Fruit fly (Drosophila melanogaster) whole organism, embryonic: ENCODE data around the gene CG9626.

Source experiments
- Atf3 ChIP-seq: fragments of 200-800 bp; sonication (Bioruptor generic); optimal IDR thresholded peaks from 3 replicates; lab custom pipeline; 2016; ENCODE audit warnings: missing biosample characterization, missing genetic modification characterization
- B-H1 ChIP-seq: fragments of 200-800 bp; sonication (Bioruptor generic); IDR thresholded peaks from 3 replicates; pipeline ENCODE4 v1.3.6; 2022; ENCODE audit warnings: missing biosample characterization, missing genetic modification characterization
- CG10147 ChIP-seq: fragments of 200-800 bp; sonication (Bioruptor generic); optimal IDR thresholded peaks from 2 replicates; lab custom pipeline; 2019; ENCODE audit warnings: missing biosample characterization, mild to moderate bottlenecking, missing genetic modification characterization, moderate library complexity
- CG12391 ChIP-seq: fragments of 200-800 bp; sonication (Bioruptor generic); optimal IDR thresholded peaks from 3 replicates; lab custom pipeline; 2018; ENCODE audit warnings: missing biosample characterization, mild to moderate bottlenecking, missing genetic modification characterization, moderate library complexity
- CG13296 ChIP-seq: fragments of 200-800 bp; sonication (Bioruptor generic); optimal IDR thresholded peaks from 3 replicates; lab custom pipeline; 2018; ENCODE audit warnings: missing biosample characterization, mild to moderate bottlenecking, missing genetic modification characterization
- CG14050 ChIP-seq: fragments of 200-800 bp; sonication (Bioruptor generic); IDR thresholded peaks from 3 replicates; pipeline ENCODE4 v1.3.6; 2022; ENCODE audit warnings: missing biosample characterization, missing genetic modification characterization
- CG15479 ChIP-seq: fragments of 200-800 bp; sonication (Bioruptor generic); optimal IDR thresholded peaks from 3 replicates; lab custom pipeline; 2019; ENCODE audit warnings: missing biosample characterization, mild to moderate bottlenecking, missing genetic modification characterization, moderate library complexity
- CG16813 ChIP-seq: fragments of 200-800 bp; sonication (Bioruptor generic); IDR thresholded peaks from 3 replicates; pipeline ENCODE4 v1.3.6; 2022; ENCODE audit warnings: missing biosample characterization, missing genetic modification characterization; ENCODE audit not compliant: partially characterized antibody
- CG17328 ChIP-seq: fragments of 200-800 bp; sonication (Bioruptor generic); IDR thresholded peaks from 2 replicates; pipeline ENCODE4 v1.3.6; 2022; ENCODE audit warnings: missing biosample characterization, missing genetic modification characterization
- CG17385 ChIP-seq: fragments of 200-800 bp; sonication (Bioruptor generic); optimal IDR thresholded peaks from 3 replicates; lab custom pipeline; 2018; ENCODE audit warnings: missing biosample characterization, mild to moderate bottlenecking, missing genetic modification characterization
- CG17568 ChIP-seq: fragments of 200-800 bp; sonication (Bioruptor generic); optimal IDR thresholded peaks from 2 replicates; lab custom pipeline; 2018; ENCODE audit warnings: missing biosample characterization, mild to moderate bottlenecking, missing genetic modification characterization, moderate library complexity
- CG17612 ChIP-seq: fragments of 200-800 bp; sonication (Bioruptor generic); IDR thresholded peaks from 2 replicates; pipeline ENCODE4 v1.3.6; 2022; ENCODE audit warnings: missing biosample characterization, missing genetic modification characterization
- CG1792 ChIP-seq: fragments of 200-800 bp; sonication (Bioruptor generic); optimal IDR thresholded peaks from 2 replicates; lab custom pipeline; 2016; ENCODE audit warnings: missing biosample characterization, missing genetic modification characterization
- CG18599 ChIP-seq: fragments of 200-800 bp; sonication (Bioruptor generic); optimal IDR thresholded peaks from 3 replicates; lab custom pipeline; 2017; ENCODE audit warnings: missing biosample characterization, missing genetic modification characterization, mild to moderate bottlenecking, moderate library complexity, missing genetic modification reagents
- CG18764 ChIP-seq: fragments of 200-800 bp; sonication (Bioruptor generic); optimal IDR thresholded peaks from 3 replicates; lab custom pipeline; 2016; ENCODE audit warnings: missing biosample characterization, missing genetic modification characterization
- CG3726 ChIP-seq: fragments of 200-800 bp; sonication (Bioruptor generic); IDR thresholded peaks from 3 replicates; pipeline ENCODE4, ENCODE4 v1.3.6; 2022; ENCODE audit warnings: missing biosample characterization, missing genetic modification characterization
- CG4404 ChIP-seq: fragments of 200-800 bp; sonication (Bioruptor generic); IDR thresholded peaks from 2 replicates; pipeline ENCODE4 v1.3.6; 2022; ENCODE audit warnings: missing biosample characterization, missing genetic modification characterization
- CG6791 ChIP-seq: fragments of 200-800 bp; sonication (Bioruptor generic); IDR thresholded peaks from 3 replicates; pipeline ENCODE4 v1.3.6; 2022; ENCODE audit warnings: missing biosample characterization, missing genetic modification characterization; ENCODE audit not compliant: partially characterized antibody
- CG7271 ChIP-seq: fragments of 200-800 bp; sonication (Bioruptor generic); optimal IDR thresholded peaks from 2 replicates; lab custom pipeline; 2018; ENCODE audit warnings: missing biosample characterization, mild to moderate bottlenecking, missing genetic modification characterization, moderate library complexity
- CG9609 ChIP-seq: fragments of 200-800 bp; sonication (Bioruptor generic); optimal IDR thresholded peaks from 3 replicates; lab custom pipeline; 2016; ENCODE audit warnings: missing biosample characterization, missing genetic modification characterization
- CG9727 ChIP-seq: fragments of 200-800 bp; sonication (Bioruptor generic); optimal IDR thresholded peaks from 3 replicates; lab custom pipeline; 2017; ENCODE audit warnings: missing biosample characterization, mild to moderate bottlenecking, missing genetic modification characterization
- CG9876 ChIP-seq: fragments of 200-800 bp; sonication (Bioruptor generic); optimal IDR thresholded peaks from 2 replicates; lab custom pipeline; 2016; ENCODE audit warnings: missing biosample characterization, missing genetic modification characterization
- Dll ChIP-seq: fragments of 200-800 bp; sonication (Bioruptor generic); IDR thresholded peaks from 4 replicates; pipeline ENCODE4 v1.3.6; 2022; ENCODE audit warnings: missing biosample characterization, missing genetic modification characterization; ENCODE audit not compliant: partially characterized antibody
- HLHmδ ChIP-seq: fragments of 200-800 bp; sonication (Bioruptor generic); optimal IDR thresholded peaks from 2 replicates; lab custom pipeline; 2018; ENCODE audit warnings: missing biosample characterization, mild to moderate bottlenecking, missing genetic modification characterization, moderate library complexity
- Hand ChIP-seq: fragments of 200-800 bp; sonication (Bioruptor generic); optimal IDR thresholded peaks from 2 replicates; lab custom pipeline; 2017; ENCODE audit warnings: mild to moderate bottlenecking, missing biosample characterization, missing genetic modification reagents, missing genetic modification characterization
- HmgZ ChIP-seq: fragments of 200-800 bp; sonication (Bioruptor generic); optimal IDR thresholded peaks from 2 replicates; lab custom pipeline; 2018; ENCODE audit warnings: missing biosample characterization, mild to moderate bottlenecking, missing genetic modification characterization
- Jarid2 ChIP-seq: fragments of 200-800 bp; sonication (Bioruptor generic); optimal IDR thresholded peaks from 3 replicates; lab custom pipeline; 2017; ENCODE audit warnings: mild to moderate bottlenecking, missing biosample characterization, missing genetic modification reagents, missing genetic modification characterization
- Lhr ChIP-seq: fragments of 200-800 bp; sonication (Bioruptor generic); optimal IDR thresholded peaks from 3 replicates; lab custom pipeline; 2017; ENCODE audit warnings: mild to moderate bottlenecking, missing biosample characterization, missing genetic modification reagents, missing genetic modification characterization
- Med ChIP-seq: fragments of 200-800 bp; sonication (Bioruptor generic); peaks from one replicate; lab custom pipeline; 2016; ENCODE audit warnings: missing biosample characterization, missing genetic modification characterization, mild to moderate bottlenecking, inconsistent platforms, moderate library complexity
- NfI ChIP-seq: fragments of 200-800 bp; sonication (Bioruptor generic); optimal IDR thresholded peaks from 3 replicates; lab custom pipeline; 2018; ENCODE audit warnings: missing biosample characterization, mild to moderate bottlenecking, missing genetic modification characterization, moderate library complexity
- Oaz ChIP-seq: fragments of 200-800 bp; sonication (Bioruptor generic); IDR thresholded peaks from 2 replicates; pipeline ENCODE4 v1.3.6; 2022; ENCODE audit warnings: missing biosample characterization, missing genetic modification characterization
- Ravus ChIP-seq: fragments of 200-800 bp; sonication (Bioruptor generic); IDR thresholded peaks from 2 replicates; pipeline ENCODE4 v1.3.6; 2022; ENCODE audit warnings: missing biosample characterization, missing genetic modification characterization
- Rfx ChIP-seq: fragments of 200-800 bp; sonication (Bioruptor generic); IDR thresholded peaks from 2 replicates; pipeline ENCODE4 v1.3.6; 2022; ENCODE audit warnings: missing biosample characterization, missing genetic modification characterization
- abd-A ChIP-seq: fragments of 200-800 bp; sonication (Bioruptor generic); optimal IDR thresholded peaks from 3 replicates; lab custom pipeline; 2019; ENCODE audit warnings: missing biosample characterization, mild to moderate bottlenecking, missing genetic modification characterization, moderate library complexity
- aop ChIP-seq: fragments of 200-800 bp; sonication (Bioruptor generic); IDR thresholded peaks from 2 replicates; pipeline ENCODE4 v1.3.6; 2022; ENCODE audit warnings: missing biosample characterization, missing genetic modification characterization
- cato ChIP-seq: fragments of 200-800 bp; sonication (Bioruptor generic); optimal IDR thresholded peaks from 2 replicates; lab custom pipeline; 2016; ENCODE audit warnings: missing biosample characterization, missing genetic modification characterization, borderline replicate concordance
- dm ChIP-seq: fragments of 200-800 bp; sonication (Bioruptor generic); optimal IDR thresholded peaks from 3 replicates; lab custom pipeline; 2016; ENCODE audit warnings: missing biosample characterization, missing genetic modification characterization
- gcm2 ChIP-seq: fragments of 200-800 bp; sonication (Bioruptor generic); optimal IDR thresholded peaks from 2 replicates; lab custom pipeline; 2016; ENCODE audit warnings: missing biosample characterization, missing genetic modification characterization
- gem ChIP-seq: fragments of 200-800 bp; sonication (Bioruptor generic); optimal IDR thresholded peaks from 2 replicates; lab custom pipeline; 2019; ENCODE audit warnings: missing biosample characterization, mild to moderate bottlenecking, missing genetic modification characterization, moderate library complexity
- gt ChIP-seq: fragments of 200-800 bp; sonication (Bioruptor generic); IDR thresholded peaks from 2 replicates; pipeline ENCODE4 v1.3.6; 2022; ENCODE audit warnings: missing biosample characterization, missing genetic modification characterization
- hbn ChIP-seq: fragments of 200-800 bp; sonication (Bioruptor generic); IDR thresholded peaks from 2 replicates; pipeline ENCODE4 v1.3.6; 2022; ENCODE audit warnings: missing biosample characterization, missing genetic modification characterization; ENCODE audit not compliant: partially characterized antibody
- her ChIP-seq: fragments of 200-800 bp; sonication (Bioruptor generic); optimal IDR thresholded peaks from 2 replicates; lab custom pipeline; 2016; ENCODE audit warnings: missing biosample characterization, missing genetic modification characterization
- luna ChIP-seq: fragments of 200-800 bp; sonication (Bioruptor generic); optimal IDR thresholded peaks from 2 replicates; lab custom pipeline; 2016; ENCODE audit warnings: missing biosample characterization, missing genetic modification characterization
- odd ChIP-seq: fragments of 200-800 bp; sonication (Bioruptor generic); optimal IDR thresholded peaks from 2 replicates; lab custom pipeline; 2017; ENCODE audit warnings: missing biosample characterization, mild to moderate bottlenecking, missing genetic modification characterization
- org-1 ChIP-seq: fragments of 200-800 bp; sonication (Bioruptor generic); optimal IDR thresholded peaks from 2 replicates; lab custom pipeline; 2017; ENCODE audit warnings: missing biosample characterization, missing genetic modification characterization
- ro ChIP-seq: fragments of 200-800 bp; sonication (Bioruptor generic); IDR thresholded peaks from 2 replicates; pipeline ENCODE4 v1.3.6; 2022; ENCODE audit warnings: missing biosample characterization, missing genetic modification characterization
- salm ChIP-seq: fragments of 200-800 bp; sonication (Bioruptor generic); optimal IDR thresholded peaks from 2 replicates; lab custom pipeline; 2018; ENCODE audit warnings: missing biosample characterization, mild to moderate bottlenecking, missing genetic modification characterization
- sens-2 ChIP-seq: fragments of 200-800 bp; sonication (Bioruptor generic); IDR thresholded peaks from 2 replicates; pipeline ENCODE4 v1.3.6; 2022; ENCODE audit warnings: missing biosample characterization, missing genetic modification characterization
- so ChIP-seq: fragments of 200-800 bp; sonication (Bioruptor generic); IDR thresholded peaks from 3 replicates; pipeline ENCODE4 v1.3.6; 2022; ENCODE audit warnings: missing biosample characterization, missing genetic modification characterization
- sqz ChIP-seq: fragments of 200-800 bp; sonication (Bioruptor generic); optimal IDR thresholded peaks from 3 replicates; lab custom pipeline; 2018; ENCODE audit warnings: missing biosample characterization, mild to moderate bottlenecking, missing genetic modification characterization
- tx ChIP-seq: fragments of 200-800 bp; sonication (Bioruptor generic); optimal IDR thresholded peaks from 2 replicates; lab custom pipeline; 2016; ENCODE audit warnings: missing biosample characterization, missing genetic modification characterization
- usp ChIP-seq: fragments of >200 bp; optimal IDR thresholded peaks from 2 replicates; lab custom pipeline; 2017; ENCODE audit warnings: missing biosample characterization, missing genetic modification characterization

Gene CG9626

dm6 chr3R:8305110-8305509, 4.3 kb upstream of the CG9626 start, which contains the start of gene Sgt1 (continued):
- no peak for TF ChIP-seq CG7271 (tag; lab: Kevin White, UChicago)
- peak; percentile 59 for TF ChIP-seq CG9609 (GFP tag; lab: Kevin White, UChicago)
- peak; percentile 74 for TF ChIP-seq Rfx (GFP tag; lab: Robert Waterston, UW)
- no peak for TF ChIP-seq CG4404 (GFP tag; lab: Robert Waterston, UW)
- TF ChIP-seq CG15479 (GFP tag; lab: Kevin White, UChicago) = no peak
- no peak for TF ChIP-seq gcm2 (GFP tag; lab: Kevin White, UChicago)
- peak; percentile 81 for TF ChIP-seq CG16813
- TF ChIP-seq HLHmδ (GFP tag; lab: Kevin White, UChicago) = no peak
- no peak for TF ChIP-seq CG18599 (GFP tag; lab: Kevin White, UChicago)
- TF ChIP-seq CG10147 (GFP tag; lab: Kevin White, UChicago) = peak; percentile 7
- no peak for TF ChIP-seq sqz (GFP tag; lab: Kevin White, UChicago)
- TF ChIP-seq CG14050 (GFP tag; lab: Robert Waterston, UW) = no peak
- no peak for TF ChIP-seq abd-A (tag; lab: Kevin White, UChicago)
- TF ChIP-seq gt (GFP tag; lab: Robert Waterston, UW) = no peak
- no peak for TF ChIP-seq Jarid2 (GFP tag; lab: Kevin White, UChicago)
- no peak for TF ChIP-seq CG17385
- peak; percentile 82 for TF ChIP-seq HmgZ (tag; lab: Kevin White, UChicago)
- no peak for TF ChIP-seq CG17612 (GFP tag; lab: Robert Waterston, UW)
- TF ChIP-seq ro = no peak
- peak; percentile 62 for TF ChIP-seq her (GFP tag; lab: Kevin White, UChicago)
- TF ChIP-seq CG17568 (GFP tag; lab: Kevin White, UChicago) = no peak
- TF ChIP-seq salm (tag; lab: Kevin White, UChicago) = no peak
- peak; percentile 96 for TF ChIP-seq Med (GFP tag; lab: Kevin White, UChicago)
- TF ChIP-seq tx = peak; percentile 31
- TF ChIP-seq Ravus (GFP tag; lab: Robert Waterston, UW) = no peak
- no peak for TF ChIP-seq CG9876 (GFP tag; lab: Kevin White, UChicago)
- TF ChIP-seq NfI = peak; percentile 61
- TF ChIP-seq usp (GFP tag; lab: Kevin White, UChicago) = no peak
- peak; percentile 85 for TF ChIP-seq Dll (GFP tag; lab: Robert Waterston, UW)
- no peak for TF ChIP-seq cato (GFP tag; lab: Kevin White, UChicago)
- no peak for TF ChIP-seq CG17328 (GFP tag; lab: Robert Waterston, UW)
- TF ChIP-seq gem = no peak
- TF ChIP-seq luna (GFP tag; lab: Kevin White, UChicago) = no peak
- no peak for TF ChIP-seq org-1 (GFP tag; lab: Kevin White, UChicago)
- TF ChIP-seq Atf3 (GFP tag; lab: Kevin White, UChicago) = no peak
- peak; percentile 70 for TF ChIP-seq hbn (GFP tag; lab: Robert Waterston, UW)
- TF ChIP-seq CG18764 (GFP tag; lab: Kevin White, UChicago) = no peak
- peak; percentile 95 for TF ChIP-seq Lhr (GFP tag; lab: Kevin White, UChicago)
- no peak for TF ChIP-seq CG3726 (GFP tag; lab: Robert Waterston, UW)
- peak; percentile 86 for TF ChIP-seq CG6791 (GFP tag; lab: Robert Waterston, UW)
- peak; percentile 41 for TF ChIP-seq dm (GFP tag; lab: Kevin White, UChicago)
- TF ChIP-seq CG9727 (GFP tag; lab: Kevin White, UChicago) = no peak
- 0 out of 3 replicates have a peak, but pooled peaks have one; percentile 24 for TF ChIP-seq so (GFP tag; lab: Robert Waterston, UW)
- TF ChIP-seq odd (GFP tag; lab: Kevin White, UChicago) = no peak
- peak; percentile 46 for TF ChIP-seq CG12391
- TF ChIP-seq sens-2 (GFP tag; lab: Robert Waterston, UW) = no peak
- TF ChIP-seq Hand (GFP tag; lab: Kevin White, UChicago) = no peak
- no peak for TF ChIP-seq CG13296 (GFP tag; lab: Kevin White, UChicago)
- no peak for TF ChIP-seq Oaz (GFP tag; lab: Robert Waterston, UW)
- no peak for TF ChIP-seq aop (GFP tag; lab: Robert Waterston, UW)
- no peak for TF ChIP-seq B-H1
- peak; percentile 57 for TF ChIP-seq CG1792 (GFP tag; lab: Kevin White, UChicago)
